Fruit fly (Drosophila melanogaster): ENCODE measurements around the gene CG14684.

The CG14684 gene

DNA sequence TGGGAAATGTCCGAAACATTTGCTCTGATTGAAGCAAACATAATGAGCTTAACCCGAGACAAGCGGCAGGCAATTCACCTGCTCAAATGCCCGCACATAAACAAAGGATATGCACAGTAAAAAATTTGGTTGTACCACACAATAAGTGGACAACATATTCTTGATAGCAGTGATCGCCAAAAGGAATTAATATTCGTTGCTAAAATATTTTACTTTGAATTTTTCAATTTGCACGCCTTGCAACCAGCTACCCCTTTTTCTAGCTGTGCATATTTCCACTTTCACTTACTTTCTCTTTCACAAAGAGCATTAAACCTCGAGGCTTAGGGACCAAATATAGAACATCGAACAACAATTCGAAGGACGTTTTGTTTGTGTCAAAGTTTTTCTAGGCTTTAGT lies 40.9 kb downstream of the CG14684 start:
- no peak for TF ChIP-seq CG17801 (GFP tag; optimal IDR thresholded peaks at IDR 0.05; ENCODE audit: partially characterized antibody)

- TF ChIP-seq CG17801 (GFP tag; optimal IDR thresholded peaks at IDR 0.05; ENCODE audit: partially characterized antibody) = no peak
These were observed 44.3 kb downstream of the CG14684 start, which contains the start of gene TkR86C for dm6 chr3R:10751061-10751460. Gene TkR86C, minus strand, starts transcription at chr3R:10751228.

- TF ChIP-seq CG17801 (GFP tag; optimal IDR thresholded peaks at IDR 0.05; ENCODE audit: partially characterized antibody) = no peak
These were observed 48.8 kb downstream of the CG14684 start, which contains the start of gene CG14691 for dm6 chr3R:10755534-10755933. Gene CG14691, minus strand, starts transcription at chr3R:10755634.

All from ovary, adult (tissue).